Worm (Caenorhabditis elegans) whole organism, mixed stage, embryonic: ENCODE measurements around the gene irld-39.

Experiments used
- elt-3 ChIP-seq: fragments of 150-350 bp; optimal IDR thresholded peaks from 2 replicates; lab custom pipeline; 2014; ENCODE audit warnings: missing biosample characterization, missing genetic modification characterization
- mab-5 ChIP-seq: fragments of 150-350 bp; optimal IDR thresholded peaks from 2 replicates; lab custom pipeline; 2014; ENCODE audit warnings: missing biosample characterization, missing genetic modification characterization
- nhr-237 ChIP-seq: fragments of 150-350 bp; optimal IDR thresholded peaks from 2 replicates; lab custom pipeline; 2014; ENCODE audit warnings: missing biosample characterization, missing genetic modification characterization
- snpc-4 ChIP-seq: fragments of 150-350 bp; optimal IDR thresholded peaks from 2 replicates; lab custom pipeline; 2014; ENCODE audit warnings: missing biosample characterization, missing genetic modification characterization
- unc-62 ChIP-seq: fragments of 150-350 bp; optimal IDR thresholded peaks from 2 replicates; lab custom pipeline; 2014; ENCODE audit warnings: missing biosample characterization, missing genetic modification reagents, missing genetic modification characterization

- no peak for TF ChIP-seq nhr-237
- TF ChIP-seq unc-62 (GFP tag; lab: Kevin White, UChicago): no peak
- no peak for TF ChIP-seq snpc-4 (tag; lab: Kevin White, UChicago)
- no peak for TF ChIP-seq elt-3 (tag; lab: Kevin White, UChicago)
- no peak for TF ChIP-seq mab-5 (tag; lab: Kevin White, UChicago)
Observed at ce11 chrIV:16202074-16202473, 30.9 kb upstream of the irld-39 start, which contains the start of gene H25K10.1.
